Worm (Caenorhabditis elegans) whole organism, L1 larva: ENCODE results near the gene F15E6.3.

ENCODE experiments used
- ama-1 ChIP-seq: fragments of 150-350 bp; optimal IDR thresholded peaks from 2 replicates; lab custom pipeline; 2014
- ces-1 ChIP-seq: fragments of 150-350 bp; optimal IDR thresholded peaks from 2 replicates; lab custom pipeline; 2014; ENCODE audit warnings: missing biosample characterization, missing genetic modification reagents, missing genetic modification characterization
- elt-2 ChIP-seq: sonication (generic microtip); optimal IDR thresholded peaks from 2 replicates; lab custom pipeline; 2016; ENCODE audit warnings: missing genetic modification characterization, mild to moderate bottlenecking, inconsistent platforms, missing compliant biosample characterization, missing genetic modification reagents
- jun-1 ChIP-seq: fragments of 150-350 bp; optimal IDR thresholded peaks from 2 replicates; lab custom pipeline; 2014; ENCODE audit warnings: missing biosample characterization, missing genetic modification reagents, missing genetic modification characterization
- lsy-2 ChIP-seq, 2 experiments: fragments of 150-350 bp; optimal IDR thresholded peaks; 2 replicates each; lab custom pipeline; 2014; ENCODE audit warnings: missing biosample characterization in 2 of 2, missing genetic modification characterization in 2 of 2
- nhr-11 ChIP-seq: fragments of 150-350 bp; optimal IDR thresholded peaks from 2 replicates; lab custom pipeline; 2014; ENCODE audit warnings: missing biosample characterization, missing genetic modification characterization
- nhr-77 ChIP-seq: fragments of 150-350 bp; optimal IDR thresholded peaks from 2 replicates; lab custom pipeline; 2014; ENCODE audit warnings: missing biosample characterization, missing genetic modification characterization
- pag-3 ChIP-seq: sonication (generic microtip); optimal IDR thresholded peaks from 2 replicates; lab custom pipeline; 2017; ENCODE audit warnings: missing genetic modification characterization, mild to moderate bottlenecking, missing compliant biosample characterization, antibody characterized with exemption, borderline replicate concordance; ENCODE audit not compliant: insufficient read depth
- pqm-1 ChIP-seq: sonication (generic microtip); optimal IDR thresholded peaks from 3 replicates; lab custom pipeline; 2017; ENCODE audit warnings: missing biosample characterization, missing genetic modification characterization
- rnt-1 ChIP-seq: sonication (generic microtip); optimal IDR thresholded peaks from 2 replicates; lab custom pipeline; 2016; ENCODE audit warnings: mild to moderate bottlenecking, missing genetic modification characterization, moderate library complexity, missing compliant biosample characterization
- snpc-4 ChIP-seq: fragments of 150-350 bp; optimal IDR thresholded peaks from 2 replicates; lab custom pipeline; 2014; ENCODE audit warnings: missing biosample characterization, missing genetic modification characterization
- zag-1 ChIP-seq: fragments of 150-350 bp; optimal IDR thresholded peaks from 2 replicates; lab custom pipeline; 2014; ENCODE audit warnings: missing biosample characterization, missing genetic modification characterization
- ztf-11 ChIP-seq, 2 experiments: sonication (generic microtip); optimal IDR thresholded peaks; 2 replicates each; lab custom pipeline; 2016 to 2017; ENCODE audit warnings: missing genetic modification characterization in 2 of 2, missing biosample characterization in 1 of 2, missing compliant biosample characterization in 1 of 2

ce11 chrIV:4264649-4265048 is 30.0 kb upstream of the F15E6.3 start:
- no peak for TF ChIP-seq ama-1 (lab: Kevin White, UChicago)
- TF ChIP-seq pqm-1 (tag; lab: Kevin White, UChicago), result no peak
- no peak for TF ChIP-seq ztf-11 (tag; optimal IDR thresholded peaks at IDR 0.05; lab: Kevin White, UChicago)
- no peak for TF ChIP-seq lsy-2 (tag; optimal IDR thresholded peaks at IDR 0.05; lab: Kevin White, UChicago)
- TF ChIP-seq elt-2, result no peak
- TF ChIP-seq rnt-1 (tag; lab: Kevin White, UChicago), result no peak
- no peak for TF ChIP-seq zag-1
- no peak for TF ChIP-seq nhr-77
- no peak for TF ChIP-seq snpc-4
- no peak for TF ChIP-seq pag-3 (tag; lab: Kevin White, UChicago)
- TF ChIP-seq nhr-11 (tag; lab: Kevin White, UChicago), result no peak
- TF ChIP-seq ces-1 (GFP tag; lab: Kevin White, UChicago), result no peak
- no peak for TF ChIP-seq jun-1 (tag; lab: Kevin White, UChicago)
